Worm (Caenorhabditis elegans) whole organism, mixed stage, embryonic: Measurements from ENCODE around the gene deg-3.

ENCODE experiments used
- blmp-1 ChIP-seq: fragments of 150-350 bp; optimal IDR thresholded peaks from 2 replicates; lab custom pipeline; 2014; ENCODE audit warnings: missing biosample characterization, missing genetic modification characterization
- ceh-43 ChIP-seq: fragments of 200-800 bp; sonication (Bioruptor generic); optimal IDR thresholded peaks from 2 replicates; lab custom pipeline; 2018; ENCODE audit warnings: mild to moderate bottlenecking, missing genetic modification characterization, moderate library complexity, missing compliant biosample characterization
- ces-1 ChIP-seq: fragments of 150-350 bp; optimal IDR thresholded peaks from 2 replicates; lab custom pipeline; 2014; ENCODE audit warnings: missing biosample characterization, missing genetic modification reagents, missing genetic modification characterization
- elt-3 ChIP-seq: fragments of 150-350 bp; optimal IDR thresholded peaks from 2 replicates; lab custom pipeline; 2014; ENCODE audit warnings: missing biosample characterization, missing genetic modification characterization
- lin-13 ChIP-seq: fragments of 150-350 bp; optimal IDR thresholded peaks from 2 replicates; lab custom pipeline; 2014; ENCODE audit warnings: missing biosample characterization, missing genetic modification characterization
- mep-1 ChIP-seq: fragments of 150-350 bp; optimal IDR thresholded peaks from 2 replicates; lab custom pipeline; 2017; ENCODE audit warnings: missing biosample characterization, missing genetic modification reagents, missing genetic modification characterization, inconsistent platforms
- nhr-12 ChIP-seq: fragments of 150-350 bp; optimal IDR thresholded peaks from 2 replicates; lab custom pipeline; 2014; ENCODE audit warnings: missing biosample characterization, missing genetic modification characterization
- nhr-76 ChIP-seq: sonication (generic microtip); optimal IDR thresholded peaks from 2 replicates; lab custom pipeline; 2017; ENCODE audit warnings: missing biosample characterization, missing genetic modification characterization
- pha-4 ChIP-seq: fragments of 150-350 bp; optimal IDR thresholded peaks from 2 replicates; lab custom pipeline; 2018; ENCODE audit warnings: missing biosample characterization, missing genetic modification reagents, missing genetic modification characterization
- ztf-11 ChIP-seq: fragments of 150-350 bp; optimal IDR thresholded peaks from 2 replicates; lab custom pipeline; 2014; ENCODE audit warnings: missing biosample characterization, missing genetic modification characterization

DNA sequence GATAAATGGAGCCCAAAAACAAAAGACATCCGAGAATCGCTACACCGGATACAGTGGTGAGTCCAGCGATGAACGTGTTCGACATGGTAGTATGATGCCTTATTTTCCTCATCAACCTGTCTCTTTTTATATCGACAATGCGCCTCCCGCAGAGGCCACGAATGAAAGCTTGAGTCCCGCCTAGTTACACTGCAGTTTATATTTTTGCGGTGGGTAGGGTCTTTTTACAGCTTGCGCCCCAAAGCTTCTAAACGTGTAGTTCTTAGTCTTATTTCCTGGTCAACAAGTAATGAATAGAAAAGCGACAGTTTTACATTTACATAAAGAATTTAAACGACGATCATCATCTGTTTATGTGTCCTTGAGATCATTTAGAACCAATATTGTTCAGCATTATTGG is 35.3 kb upstream of the deg-3 start, which contains the start of gene col-156:
- TF ChIP-seq ztf-11 (tag; lab: Kevin White, UChicago), result no peak
- no peak for TF ChIP-seq blmp-1 (tag; lab: Kevin White, UChicago)
- TF ChIP-seq nhr-76 (tag; lab: Kevin White, UChicago), result no peak
- TF ChIP-seq mep-1, result no peak
- TF ChIP-seq pha-4, result no peak
- TF ChIP-seq lin-13 (tag; lab: Kevin White, UChicago), result no peak
- no peak for TF ChIP-seq ces-1 (GFP tag; lab: Kevin White, UChicago)
- TF ChIP-seq nhr-12, result no peak
- TF ChIP-seq ceh-43, result no peak
- TF ChIP-seq elt-3 (tag; lab: Kevin White, UChicago), result no peak
